Fruit fly (Drosophila melanogaster): ENCODE data around the gene CG11583.

The CG11583 gene

dm6 chr3L:4242428-4242827 lies 40.2 kb downstream of the CG11583 start, which contains the start of gene pav (continued):
- no peak for TF ChIP-seq Hmr (GFP tag; optimal IDR thresholded peaks at IDR 0.05)
- TF ChIP-seq Lpt (GFP tag; optimal IDR thresholded peaks at IDR 0.05): no peak
- TF ChIP-seq toy (GFP tag; IDR thresholded peaks at IDR 0.05): no peak
- no peak for TF ChIP-seq lbe (GFP tag; optimal IDR thresholded peaks at IDR 0.05)
- TF ChIP-seq tna (GFP tag; IDR thresholded peaks at IDR 0.05; ENCODE audit: partially characterized antibody): no peak
- peak; percentile 66 for TF ChIP-seq CG8924 (tag; optimal IDR thresholded peaks at IDR 0.05)
- no peak for TF ChIP-seq Kr (GFP tag; optimal IDR thresholded peaks at IDR 0.05)
- no peak for TF ChIP-seq ems (GFP tag; optimal IDR thresholded peaks at IDR 0.05)
- peak; percentile 83 for TF ChIP-seq gfzf (GFP tag; optimal IDR thresholded peaks at IDR 0.05)
- TF ChIP-seq CG1647 (GFP tag; optimal IDR thresholded peaks at IDR 0.05): no peak
- TF ChIP-seq HmgZ (tag; optimal IDR thresholded peaks at IDR 0.05): peak; percentile 72
- TF ChIP-seq CG4617 (GFP tag; optimal IDR thresholded peaks at IDR 0.05; ENCODE audit: borderline replicate concordance): peak; percentile 31
- peak; percentile 61 for TF ChIP-seq CG10267 (tag; optimal IDR thresholded peaks at IDR 0.05)
- no peak for TF ChIP-seq CG4820 (GFP tag; optimal IDR thresholded peaks at IDR 0.05)
- no peak for TF ChIP-seq HmgD (GFP tag; optimal IDR thresholded peaks at IDR 0.05)
- no peak for TF ChIP-seq CG11723 (GFP tag; optimal IDR thresholded peaks at IDR 0.05)
- TF ChIP-seq CG6683 (GFP tag; optimal IDR thresholded peaks at IDR 0.05): no peak
- no peak for TF ChIP-seq crc (GFP tag; optimal IDR thresholded peaks at IDR 0.05)
- TF ChIP-seq Tbp (GFP tag; optimal IDR thresholded peaks at IDR 0.05): no peak
- no peak for TF ChIP-seq Bgb (GFP tag; IDR thresholded peaks at IDR 0.05; ENCODE audit: partially characterized antibody)
- no peak for TF ChIP-seq bbx (GFP tag; IDR thresholded peaks at IDR 0.05; ENCODE audit: partially characterized antibody)
- no peak for TF ChIP-seq danr (GFP tag; IDR thresholded peaks at IDR 0.05)
- peak; percentile 39 for TF ChIP-seq stwl (tag; optimal IDR thresholded peaks at IDR 0.05)
- peak; percentile 72 for TF ChIP-seq stc (GFP tag; IDR thresholded peaks at IDR 0.05)
- TF ChIP-seq E2f1 (GFP tag; IDR thresholded peaks at IDR 0.05): peak; percentile 37; the same call in 1 of the 2 replicates
- no peak for TF ChIP-seq psq (GFP tag; optimal IDR thresholded peaks at IDR 0.05)
- TF ChIP-seq CG31441 (GFP tag; IDR thresholded peaks at IDR 0.05): no peak; the same call in 1 of the 2 replicates
- TF ChIP-seq CG4360 (GFP tag; IDR thresholded peaks at IDR 0.05): no peak
- TF ChIP-seq CG11560 (tag; IDR thresholded peaks at IDR 0.05): no peak
- peak; percentile 65 for TF ChIP-seq grau (tag; optimal IDR thresholded peaks at IDR 0.05)
- TF ChIP-seq slp2 (GFP tag; optimal IDR thresholded peaks at IDR 0.05): no peak
- TF ChIP-seq CG10543 (GFP tag; optimal IDR thresholded peaks at IDR 0.05): no peak
- no peak for TF ChIP-seq tll (GFP tag; optimal IDR thresholded peaks at IDR 0.05)
- TF ChIP-seq Spps (tag; optimal IDR thresholded peaks at IDR 0.05): no peak
- TF ChIP-seq wdn (GFP tag; IDR thresholded peaks at IDR 0.05): no peak
- no peak for TF ChIP-seq CG8388 (GFP tag; optimal IDR thresholded peaks at IDR 0.05)
- no peak for TF ChIP-seq cato (GFP tag; optimal IDR thresholded peaks at IDR 0.05; ENCODE audit: borderline replicate concordance)
- no peak for TF ChIP-seq shn (GFP tag; optimal IDR thresholded peaks at IDR 0.05)
- TF ChIP-seq Stat92E (GFP tag; optimal IDR thresholded peaks at IDR 0.05): peak in 1 of 3 experiments; percentile 42
- peak; percentile 46 for TF ChIP-seq MESR4 (GFP tag; optimal IDR thresholded peaks at IDR 0.05)
- TF ChIP-seq CG14965 (GFP tag; optimal IDR thresholded peaks at IDR 0.05; ENCODE audit: borderline replicate concordance): no peak
- no peak for TF ChIP-seq CG15073 (GFP tag; optimal IDR thresholded peaks at IDR 0.05)
- no peak for TF ChIP-seq usp (GFP tag; optimal IDR thresholded peaks at IDR 0.05)
- no peak for TF ChIP-seq NK7.1 (GFP tag; optimal IDR thresholded peaks at IDR 0.05)
- TF ChIP-seq Aef1 (GFP tag; IDR thresholded peaks at IDR 0.05): no peak
- TF ChIP-seq tup (GFP tag; optimal IDR thresholded peaks at IDR 0.05): no peak
- TF ChIP-seq CG16813 (GFP tag; IDR thresholded peaks at IDR 0.05; ENCODE audit: partially characterized antibody): no peak
- TF ChIP-seq CG10209 (GFP tag; optimal IDR thresholded peaks at IDR 0.05): no peak
- TF ChIP-seq CG7745 (tag; optimal IDR thresholded peaks at IDR 0.05): no peak
- peak; percentile 64 for TF ChIP-seq phol (tag; optimal IDR thresholded peaks at IDR 0.05)
- peak; percentile 53 for TF ChIP-seq CG9932 (GFP tag; IDR thresholded peaks at IDR 0.05)
